Fruit fly (Drosophila melanogaster) ovary, adult (tissue): ENCODE data around the gene CG9483.

Source experiments
- CG17801 ChIP-seq: fragments of 200-800 bp; optimal IDR thresholded peaks from 2 replicates; lab custom pipeline; 2019; ENCODE audit warnings: missing biosample characterization, mild to moderate bottlenecking, missing genetic modification characterization, moderate library complexity; ENCODE audit not compliant: partially characterized antibody

CG9483 gene

dm6 chr2L:8846726-8847554, 19.6 kb upstream of the CG9483 start:
- TF ChIP-seq CG17801 (GFP tag; lab: Kevin White, UChicago): no peak

- TF ChIP-seq CG17801 (GFP tag; lab: Kevin White, UChicago): no peak
These were observed 17.4 kb upstream of the CG9483 start for dm6 chr2L:8849170-8849569.

DNA sequence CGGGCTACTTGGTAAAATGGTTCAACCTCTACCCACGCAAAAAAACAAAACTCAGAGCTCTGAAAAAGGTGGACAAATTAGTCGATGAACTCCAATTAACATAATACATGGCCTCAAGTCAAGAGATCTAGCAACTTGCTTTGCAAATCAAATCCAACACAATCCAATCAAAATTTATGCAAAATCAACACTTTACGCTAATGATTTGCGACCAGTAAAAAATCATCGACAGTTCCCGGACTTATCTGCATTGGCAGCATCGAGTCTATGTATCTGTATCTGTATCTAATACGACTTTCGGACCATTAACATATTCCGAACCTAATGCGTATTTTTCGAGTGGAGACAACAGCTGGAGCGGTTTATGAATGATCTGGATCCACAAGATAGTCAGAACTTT, 15.5 kb upstream of the CG9483 start:
- TF ChIP-seq CG17801 (GFP tag; lab: Kevin White, UChicago): no peak

DNA sequence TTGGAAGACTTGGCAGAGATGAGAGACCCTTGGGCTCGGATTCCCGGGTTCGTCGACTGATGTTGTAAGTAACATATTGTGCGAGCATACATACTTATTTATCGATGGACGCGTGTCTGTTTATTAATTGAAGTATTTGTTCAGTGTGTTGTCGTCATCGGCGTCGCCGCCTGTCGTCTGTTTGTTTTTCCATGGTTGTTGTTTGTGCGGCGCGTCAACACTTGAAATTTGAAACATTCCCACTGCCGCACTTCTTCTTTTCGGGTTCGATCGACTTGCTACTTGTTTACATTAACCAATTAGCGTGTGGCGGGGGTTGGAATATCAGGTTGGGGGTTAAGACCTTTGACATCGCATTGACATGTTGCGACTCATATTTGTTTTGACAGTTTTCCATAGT, 14.3 kb upstream of the CG9483 start:
- no peak for TF ChIP-seq CG17801 (GFP tag; lab: Kevin White, UChicago)

DNA sequence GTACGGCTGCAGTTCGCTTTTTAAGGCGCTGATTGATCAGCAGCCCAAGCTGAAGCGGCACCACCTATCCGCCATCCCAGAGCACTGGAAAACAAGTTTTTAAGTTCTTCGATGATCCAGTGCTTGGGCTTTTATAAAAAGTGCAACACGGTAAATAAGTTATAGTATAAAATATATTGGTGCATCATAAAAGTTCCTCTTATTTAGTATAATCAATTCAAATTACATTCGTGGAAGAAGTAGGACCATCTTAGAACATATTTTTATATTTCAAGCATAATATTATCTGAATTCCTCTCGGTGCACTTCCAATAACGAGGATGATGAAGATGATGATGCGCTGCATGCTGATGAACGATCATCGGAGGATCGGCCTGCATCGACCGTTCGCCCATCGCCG, 11.1 kb upstream of the CG9483 start:
- TF ChIP-seq CG17801 (GFP tag; lab: Kevin White, UChicago): no peak

- no peak for TF ChIP-seq CG17801 (GFP tag; lab: Kevin White, UChicago)
These were observed 8.8 kb upstream of the CG9483 start for dm6 chr2L:8857752-8858151.

DNA sequence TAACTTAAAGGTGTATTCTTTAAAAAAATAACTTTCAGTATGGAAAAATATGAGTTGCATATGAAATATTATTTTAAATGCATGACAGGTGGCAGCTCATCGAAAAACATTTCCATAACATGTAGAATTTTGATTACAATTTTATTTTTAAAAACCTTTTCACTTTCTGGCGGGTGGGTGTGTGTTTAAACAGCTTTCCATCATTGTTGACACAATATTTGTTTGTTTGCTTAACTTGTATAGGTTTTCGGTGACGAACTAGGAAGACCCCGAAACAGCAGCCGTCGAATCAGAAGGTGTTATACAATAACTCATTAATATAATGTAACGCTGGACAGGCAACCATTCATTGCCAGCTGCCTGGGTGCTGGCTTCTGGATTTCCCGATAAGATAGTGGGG, 6.7 kb upstream of the CG9483 start:
- TF ChIP-seq CG17801 (GFP tag; lab: Kevin White, UChicago): no peak

- TF ChIP-seq CG17801 (GFP tag; lab: Kevin White, UChicago): no peak
These were observed 5.8 kb upstream of the CG9483 start for dm6 chr2L:8860767-8861166.

dm6 chr2L:8862476-8862875, 4.1 kb upstream of the CG9483 start, which contains the start of gene CG32986:
Gene CG32986, plus strand, starts transcription at chr2L:8862776.
- no peak for TF ChIP-seq CG17801 (GFP tag; lab: Kevin White, UChicago)

dm6 chr2L:8863511-8863910, 3.1 kb upstream of the CG9483 start, which contains the start of gene CG32987:
Gene CG32987, plus strand, starts transcription at chr2L:8863811.
- TF ChIP-seq CG17801 (GFP tag; lab: Kevin White, UChicago): no peak

DNA sequence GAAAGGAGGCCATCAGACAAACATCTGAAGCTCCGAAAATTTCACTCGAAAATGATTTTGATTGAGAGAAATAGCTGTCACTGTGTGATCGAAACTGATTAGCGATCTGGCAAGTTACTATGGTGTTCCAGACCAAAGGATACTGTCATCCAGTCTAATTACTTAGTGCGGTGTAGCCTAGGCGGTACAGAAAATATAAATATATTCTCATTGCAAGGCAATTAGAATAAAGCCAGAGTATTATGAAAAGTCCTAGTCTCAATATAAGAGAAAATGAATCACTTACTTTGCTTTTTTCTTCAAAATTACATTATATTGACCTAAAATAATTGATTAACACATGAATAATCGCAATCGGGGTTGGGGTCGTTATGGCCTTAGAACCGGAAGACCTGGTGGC, 2.0 kb upstream of the CG9483 start, which contains the start of gene CG32988:
Gene CG32988, plus strand, starts transcription at position 301 of the 400 bp plus-strand sequence.
- TF ChIP-seq CG17801 (GFP tag; lab: Kevin White, UChicago): no peak

DNA sequence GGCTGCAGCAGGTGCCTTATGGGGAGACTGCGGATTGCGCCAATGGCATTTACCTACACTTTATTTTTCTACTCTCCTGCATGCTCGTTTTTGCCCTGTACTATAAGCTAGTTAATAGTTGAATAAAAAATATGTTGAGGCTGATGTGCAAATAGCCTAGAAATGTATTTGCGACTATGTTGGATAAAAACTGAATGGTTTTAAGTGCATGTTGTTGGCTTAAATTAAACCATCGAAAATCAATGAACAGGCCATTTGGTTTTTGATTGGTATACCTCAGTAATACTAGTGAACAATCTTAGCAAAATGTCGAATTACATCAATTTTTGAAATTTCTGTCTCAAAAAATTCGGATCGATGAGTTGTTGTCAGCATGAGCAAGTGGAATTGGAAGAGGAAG, 1.0 kb upstream of the CG9483 start, which contains the start of gene CG32983:
Gene CG32983, plus strand, starts transcription at position 301 of the 400 bp plus-strand sequence.
- TF ChIP-seq CG17801 (GFP tag; lab: Kevin White, UChicago): no peak

dm6 chr2L:8871677-8872076, 5.1 kb downstream of the CG9483 start:
- no peak for TF ChIP-seq CG17801 (GFP tag; lab: Kevin White, UChicago)

DNA sequence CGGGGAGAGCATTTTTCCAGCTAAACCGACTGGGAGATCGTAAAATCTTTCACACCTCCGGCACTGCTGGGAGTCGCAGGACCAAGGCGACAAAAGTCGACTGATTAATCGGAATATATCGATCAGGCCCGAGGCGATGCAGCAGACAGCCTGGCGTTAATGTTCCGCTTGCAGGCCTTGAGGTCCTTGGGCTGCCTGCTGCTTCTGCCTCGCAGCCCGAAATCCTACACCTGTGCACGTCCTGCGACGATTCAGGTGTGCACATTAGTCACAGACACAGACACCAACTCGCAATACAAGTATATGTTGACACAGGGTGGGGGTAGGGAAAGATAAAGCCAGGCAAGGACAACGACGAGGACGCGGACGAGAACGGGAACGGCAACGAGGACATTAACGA, 9.3 kb downstream of the CG9483 start:
- no peak for TF ChIP-seq CG17801 (GFP tag; lab: Kevin White, UChicago)

DNA sequence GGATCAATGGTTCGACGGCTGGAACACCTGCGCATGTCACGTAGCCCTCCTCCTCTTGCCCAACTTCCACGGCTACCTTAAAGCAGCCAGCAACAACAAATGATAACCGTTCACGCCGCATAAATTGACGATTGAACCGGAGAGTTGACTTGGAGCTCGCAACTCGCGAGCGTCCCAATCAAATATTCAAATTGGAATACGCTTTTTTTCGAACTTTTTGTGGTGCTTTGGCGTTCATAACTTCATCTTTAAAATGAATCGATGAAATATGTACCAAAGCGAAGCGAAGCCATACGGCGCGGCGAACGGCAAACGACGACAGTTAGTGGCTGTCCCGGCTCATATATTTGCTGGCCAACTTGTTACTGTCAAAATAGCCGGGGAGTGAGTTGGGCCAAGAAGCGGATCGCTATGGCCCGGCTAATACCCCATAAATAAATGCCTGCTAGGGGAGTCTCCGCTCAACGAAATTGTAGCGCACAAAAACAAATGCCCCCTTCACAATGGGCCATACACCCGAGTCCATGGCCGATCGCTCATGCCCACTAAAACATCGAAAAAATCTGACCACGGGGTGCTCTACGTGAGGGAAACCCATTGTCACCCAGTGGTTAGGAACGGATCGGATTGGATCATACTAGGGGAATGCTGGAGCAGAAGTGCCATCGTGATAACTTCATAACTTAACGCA, 12.8 kb downstream of the CG9483 start:
- TF ChIP-seq CG17801 (GFP tag; lab: Kevin White, UChicago): no peak

- TF ChIP-seq CG17801 (GFP tag; lab: Kevin White, UChicago): no peak
These were observed 14.5 kb downstream of the CG9483 start for dm6 chr2L:8881095-8881494.
